Worm (Caenorhabditis elegans): ENCODE measurements around the gene mig-21.

DNA sequence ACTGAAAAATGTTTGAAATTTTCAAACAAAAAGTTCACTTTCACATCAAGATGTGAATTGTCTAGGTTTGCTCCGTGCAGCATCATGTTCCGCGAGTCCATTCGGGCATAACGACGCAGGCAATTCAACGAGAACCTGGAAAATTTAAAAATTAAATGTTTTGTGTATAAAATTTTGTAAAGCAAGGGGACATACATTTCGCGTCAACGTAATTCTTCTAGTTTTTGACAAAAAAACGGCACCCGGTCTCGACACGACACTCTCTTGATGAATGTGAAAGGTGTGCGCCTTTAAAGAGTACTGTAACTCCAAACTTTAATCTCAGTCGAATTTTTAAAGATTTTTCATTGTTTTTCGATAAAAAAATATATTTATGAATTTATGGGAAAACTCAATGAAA is 44.1 kb downstream of the mig-21 start, which contains the start of gene R12B2.6:
- TF ChIP-seq snpc-4 (tag; optimal IDR thresholded peaks at IDR 0.05) (no peak), elt-3 (tag; optimal IDR thresholded peaks at IDR 0.05) (no peak), flh-1 (GFP tag; optimal IDR thresholded peaks at IDR 0.05) (no peak), ztf-11 (tag; optimal IDR thresholded peaks at IDR 0.05) (no peak), ceh-43 (GFP tag; optimal IDR thresholded peaks at IDR 0.05) (no peak), nhr-28 (tag; optimal IDR thresholded peaks at IDR 0.05) (no peak), nhr-76 (tag; optimal IDR thresholded peaks at IDR 0.05) (no peak), blmp-1 (tag; optimal IDR thresholded peaks at IDR 0.05) (no peak), unc-39 (tag; optimal IDR thresholded peaks at IDR 0.05) (no peak)
